Worm (Caenorhabditis elegans): ENCODE data around the gene ZK617.26.

The ZK617.26 gene

ce11 chrIV:12046524-12047203, 35.9 kb upstream of the ZK617.26 start, which contains the start of gene T12G3.2:
Gene T12G3.2, minus strand, starts transcription at chrIV:12046967.
- TF ChIP-seq ets-7 (tag; optimal IDR thresholded peaks at IDR 0.05) (no peak), hmbx-1 (tag; optimal IDR thresholded peaks at IDR 0.05) (no peak), tbx-37 (GFP tag; conservative IDR thresholded peaks at IDR 0.05) (no peak), hnd-1 (tag; optimal IDR thresholded peaks at IDR 0.05) (no peak), scrt-1 (GFP tag; IDR thresholded peaks at IDR 0.05) (no peak), tra-4 (tag; optimal IDR thresholded peaks at IDR 0.05) (no peak), ceh-13 (GFP tag; optimal IDR thresholded peaks at IDR 0.05) (no peak), B0310.2 (tag; optimal IDR thresholded peaks at IDR 0.05) (no peak), sea-1 (GFP tag; conservative IDR thresholded peaks at IDR 0.05) (no peak), tbx-11 (GFP tag; IDR thresholded peaks at IDR 0.05) (no peak), ama-1 (optimal IDR thresholded peaks at IDR 0.05) (no peak), aly-1 (tag; optimal IDR thresholded peaks at IDR 0.05) (no peak), F13C5.2 (tag; optimal IDR thresholded peaks at IDR 0.05) (no peak), flt-1 (GFP tag; IDR thresholded peaks at IDR 0.05) (no peak), ceh-36 (tag; optimal IDR thresholded peaks at IDR 0.05) (no peak), hmg-4 (GFP tag; optimal IDR thresholded peaks at IDR 0.05) (no peak)

- TF ChIP-seq scrt-1 (GFP tag; IDR thresholded peaks at IDR 0.05) = no peak
- no peak for TF ChIP-seq B0310.2 (tag; optimal IDR thresholded peaks at IDR 0.05)
- no peak for TF ChIP-seq pes-1 (GFP tag; IDR thresholded peaks at IDR 0.05)
These were observed 34.3 kb upstream of the ZK617.26 start for ce11 chrIV:12044844-12045738.

- TF ChIP-seq ama-1 (optimal IDR thresholded peaks at IDR 0.05) = no peak
- no peak for TF ChIP-seq F13C5.2 (tag; optimal IDR thresholded peaks at IDR 0.05)
- no peak for TF ChIP-seq ceh-36 (tag; optimal IDR thresholded peaks at IDR 0.05)
- TF ChIP-seq scrt-1 (GFP tag; IDR thresholded peaks at IDR 0.05) = no peak
- TF ChIP-seq pes-1 (GFP tag; IDR thresholded peaks at IDR 0.05) = no peak
- TF ChIP-seq hmg-4 (GFP tag; optimal IDR thresholded peaks at IDR 0.05) = no peak
- no peak for TF ChIP-seq sea-1 (GFP tag; conservative IDR thresholded peaks at IDR 0.05)
- no peak for TF ChIP-seq hmbx-1 (tag; optimal IDR thresholded peaks at IDR 0.05)
- no peak for TF ChIP-seq ceh-13 (GFP tag; optimal IDR thresholded peaks at IDR 0.05)
- no peak for TF ChIP-seq flt-1 (GFP tag; IDR thresholded peaks at IDR 0.05)
- no peak for TF ChIP-seq B0310.2 (tag; optimal IDR thresholded peaks at IDR 0.05)
- no peak for TF ChIP-seq tbx-11 (GFP tag; IDR thresholded peaks at IDR 0.05)
- no peak for TF ChIP-seq hnd-1 (tag; optimal IDR thresholded peaks at IDR 0.05)
- TF ChIP-seq tra-4 (tag; optimal IDR thresholded peaks at IDR 0.05) = no peak
- no peak for TF ChIP-seq aly-1 (tag; optimal IDR thresholded peaks at IDR 0.05)
These were observed 32.3 kb upstream of the ZK617.26 start for ce11 chrIV:12043054-12043453.

- TF ChIP-seq B0310.2 (tag; optimal IDR thresholded peaks at IDR 0.05) (no peak), sea-1 (GFP tag; conservative IDR thresholded peaks at IDR 0.05) (no peak), pes-1 (GFP tag; IDR thresholded peaks at IDR 0.05) (no peak), ama-1 (optimal IDR thresholded peaks at IDR 0.05) (no peak), tbx-37 (GFP tag; conservative IDR thresholded peaks at IDR 0.05) (no peak), hmbx-1 (tag; optimal IDR thresholded peaks at IDR 0.05) (no peak), ceh-13 (GFP tag; optimal IDR thresholded peaks at IDR 0.05) (no peak), ets-7 (tag; optimal IDR thresholded peaks at IDR 0.05) (no peak), scrt-1 (GFP tag; IDR thresholded peaks at IDR 0.05) (no peak), tbx-11 (GFP tag; IDR thresholded peaks at IDR 0.05) (no peak), ceh-36 (tag; optimal IDR thresholded peaks at IDR 0.05) (no peak), hnd-1 (tag; optimal IDR thresholded peaks at IDR 0.05) (no peak), F13C5.2 (tag; optimal IDR thresholded peaks at IDR 0.05) (no peak), hmg-4 (GFP tag; optimal IDR thresholded peaks at IDR 0.05) (no peak), tra-4 (tag; optimal IDR thresholded peaks at IDR 0.05) (no peak)
These were observed 29.7 kb upstream of the ZK617.26 start for ce11 chrIV:12040431-12040830.

- no peak for TF ChIP-seq aly-1 (tag; optimal IDR thresholded peaks at IDR 0.05)
- no peak for TF ChIP-seq hmbx-1 (tag; optimal IDR thresholded peaks at IDR 0.05)
- no peak for TF ChIP-seq ets-7 (tag; optimal IDR thresholded peaks at IDR 0.05)
- TF ChIP-seq hnd-1 (tag; optimal IDR thresholded peaks at IDR 0.05) = no peak
- no peak for TF ChIP-seq tbx-37 (GFP tag; conservative IDR thresholded peaks at IDR 0.05)
- no peak for TF ChIP-seq B0310.2 (tag; optimal IDR thresholded peaks at IDR 0.05)
- no peak for TF ChIP-seq ama-1 (optimal IDR thresholded peaks at IDR 0.05)
- TF ChIP-seq F13C5.2 (tag; optimal IDR thresholded peaks at IDR 0.05) = no peak
- no peak for TF ChIP-seq tbx-11 (GFP tag; IDR thresholded peaks at IDR 0.05)
- no peak for TF ChIP-seq scrt-1 (GFP tag; IDR thresholded peaks at IDR 0.05)
- TF ChIP-seq ceh-13 (GFP tag; optimal IDR thresholded peaks at IDR 0.05) = no peak
- TF ChIP-seq tra-4 (tag; optimal IDR thresholded peaks at IDR 0.05) = no peak
- TF ChIP-seq ceh-36 (tag; optimal IDR thresholded peaks at IDR 0.05) = no peak
- TF ChIP-seq hmg-4 (GFP tag; optimal IDR thresholded peaks at IDR 0.05) = no peak
- TF ChIP-seq sea-1 (GFP tag; conservative IDR thresholded peaks at IDR 0.05) = no peak
- TF ChIP-seq flt-1 (GFP tag; IDR thresholded peaks at IDR 0.05) = no peak
- TF ChIP-seq pes-1 (GFP tag; IDR thresholded peaks at IDR 0.05) = no peak
These were observed 26.2 kb upstream of the ZK617.26 start for ce11 chrIV:12036924-12037323.

- TF ChIP-seq hnd-1 (tag; optimal IDR thresholded peaks at IDR 0.05) = no peak
- TF ChIP-seq aly-1 (tag; optimal IDR thresholded peaks at IDR 0.05) = no peak
- TF ChIP-seq ceh-36 (tag; optimal IDR thresholded peaks at IDR 0.05) = no peak
- TF ChIP-seq B0310.2 (tag; optimal IDR thresholded peaks at IDR 0.05) = no peak
- no peak for TF ChIP-seq F13C5.2 (tag; optimal IDR thresholded peaks at IDR 0.05)
- no peak for TF ChIP-seq ets-7 (tag; optimal IDR thresholded peaks at IDR 0.05)
- TF ChIP-seq tra-4 (tag; optimal IDR thresholded peaks at IDR 0.05) = no peak
- TF ChIP-seq sea-1 (GFP tag; conservative IDR thresholded peaks at IDR 0.05) = no peak
- no peak for TF ChIP-seq ceh-13 (GFP tag; optimal IDR thresholded peaks at IDR 0.05)
- TF ChIP-seq hmg-4 (GFP tag; optimal IDR thresholded peaks at IDR 0.05) = no peak
- TF ChIP-seq tbx-11 (GFP tag; IDR thresholded peaks at IDR 0.05) = no peak
- TF ChIP-seq tbx-37 (GFP tag; conservative IDR thresholded peaks at IDR 0.05) = no peak
- TF ChIP-seq ama-1 (optimal IDR thresholded peaks at IDR 0.05) = no peak
- TF ChIP-seq hmbx-1 (tag; optimal IDR thresholded peaks at IDR 0.05) = no peak
- no peak for TF ChIP-seq flt-1 (GFP tag; IDR thresholded peaks at IDR 0.05)
- no peak for TF ChIP-seq scrt-1 (GFP tag; IDR thresholded peaks at IDR 0.05)
These were observed 24.7 kb upstream of the ZK617.26 start for ce11 chrIV:12035422-12035821.
